Fruit fly (Drosophila melanogaster): ENCODE results near the gene Tk.

Gene Tk

DNA sequence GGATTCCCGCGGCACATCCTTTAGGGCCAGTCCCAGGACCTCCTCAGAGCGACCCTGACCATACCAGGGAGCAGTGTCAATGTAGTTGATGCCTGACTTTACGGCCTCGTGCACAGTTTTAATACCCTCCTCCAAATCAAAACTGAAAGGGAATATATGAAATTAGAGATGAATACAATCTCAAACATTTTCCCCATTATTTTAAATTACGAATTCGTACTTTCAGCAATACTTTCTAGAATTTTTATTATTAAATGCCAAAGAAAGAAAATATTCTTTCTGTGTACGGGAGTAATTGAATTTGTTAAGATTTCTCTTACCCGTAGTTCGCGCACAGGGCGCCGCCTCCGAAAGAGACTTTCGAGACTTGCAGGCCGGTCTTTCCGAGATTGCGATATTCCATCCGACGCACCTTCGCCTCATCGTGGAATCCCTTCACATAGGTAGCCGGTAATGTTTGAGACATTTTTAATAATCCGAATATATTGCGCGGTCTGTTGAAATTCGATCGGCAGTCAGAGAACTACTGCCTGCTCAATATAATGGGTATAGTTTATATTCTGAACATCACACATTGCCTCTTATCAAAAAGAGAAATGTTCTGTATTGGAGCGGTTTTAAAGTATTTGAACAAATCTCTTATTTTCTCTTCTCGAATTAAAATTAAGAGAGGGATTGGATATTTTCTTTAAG lies 25.2 kb downstream of the Tk start, which contains the start of gene CG18547:
TSS of gene CG18547 (minus strand) at position 512 of the 693 bp plus-strand sequence.
- TF ChIP-seq CG11902 (GFP tag; optimal IDR thresholded peaks at IDR 0.05) (no peak), Lpt (GFP tag; optimal IDR thresholded peaks at IDR 0.05) (peak; percentile 3), pdm3 (GFP tag; optimal IDR thresholded peaks at IDR 0.05) (peak; percentile 46), CG9139 (GFP tag; optimal IDR thresholded peaks at IDR 0.05) (no peak), Hr39 (GFP tag; optimal IDR thresholded peaks at IDR 0.05) (peak; percentile 48), net (GFP tag; optimal IDR thresholded peaks at IDR 0.05) (peak; percentile 14), CG16779 (tag; optimal IDR thresholded peaks at IDR 0.05) (no peak), Gug (GFP tag; IDR thresholded peaks at IDR 0.05) (0 out of 2 replicates have a peak, but pooled peaks have one; percentile 20), CG31627 (GFP tag; optimal IDR thresholded peaks at IDR 0.05) (peak; percentile 59), CG6792 (GFP tag; optimal IDR thresholded peaks at IDR 0.05) (peak; percentile 45), CG34406 (GFP tag; optimal IDR thresholded peaks at IDR 0.05) (peak; percentile 43), Sox102F (GFP tag; optimal IDR thresholded peaks at IDR 0.05) (peak; percentile 64), dsx (GFP tag; optimal IDR thresholded peaks at IDR 0.05; ENCODE audit: poor library complexity, severe bottlenecking) (peak; percentile 24), Eip78C (GFP tag) (peak; percentile 84), CG6163 (GFP tag; IDR thresholded peaks at IDR 0.05) (peak; percentile 58; the same call in 2 of the 3 replicates), CG6276 (GFP tag; optimal IDR thresholded peaks at IDR 0.05) (no peak), spab (GFP tag; optimal IDR thresholded peaks at IDR 0.05) (no peak), fd85E (GFP tag; optimal IDR thresholded peaks at IDR 0.05) (no peak), Eip93F (GFP tag; optimal IDR thresholded peaks at IDR 0.05) (no peak), CG10669 (GFP tag; optimal IDR thresholded peaks at IDR 0.05) (peak; percentile 57), CG6808 (GFP tag; optimal IDR thresholded peaks at IDR 0.05) (peak; percentile 5), CG4318 (GFP tag; optimal IDR thresholded peaks at IDR 0.05) (no peak), Ets21C (GFP tag; optimal IDR thresholded peaks at IDR 0.05) (peak; percentile 26), CG6854 (GFP tag; optimal IDR thresholded peaks at IDR 0.05) (no peak), Smox (GFP tag; optimal IDR thresholded peaks at IDR 0.05) (peak; percentile 41), CG11762 (GFP tag; optimal IDR thresholded peaks at IDR 0.05; ENCODE audit: insufficient read depth) (peak; percentile 32), dac (GFP tag; optimal IDR thresholded peaks at IDR 0.05) (no peak), CG15336 (GFP tag; IDR thresholded peaks at IDR 0.05) (0 out of 2 replicates have a peak, but pooled peaks have one; percentile 22), achi (GFP tag; optimal IDR thresholded peaks at IDR 0.05) (peak; percentile 9), topi (GFP tag; optimal IDR thresholded peaks at IDR 0.05) (peak; percentile 54), CG1621 (tag; optimal IDR thresholded peaks at IDR 0.05) (peak; percentile 59), CG3032 (tag; optimal IDR thresholded peaks at IDR 0.05) (peak; percentile 40), eg (GFP tag; IDR thresholded peaks at IDR 0.05) (no peak), CG3919 (GFP tag; optimal IDR thresholded peaks at IDR 0.05) (peak; percentile 52), CG32006 (GFP tag; optimal IDR thresholded peaks at IDR 0.05) (peak; percentile 25), esn (GFP tag; optimal IDR thresholded peaks at IDR 0.05) (peak; percentile 46), cyc (GFP tag; optimal IDR thresholded peaks at IDR 0.05) (peak; percentile 49), salr (GFP tag; optimal IDR thresholded peaks at IDR 0.05) (no peak), Eip75B (GFP tag; optimal IDR thresholded peaks at IDR 0.05) (peak; percentile 49), Sox14 (GFP tag; optimal IDR thresholded peaks at IDR 0.05) (peak; percentile 50), Met (GFP tag; optimal IDR thresholded peaks at IDR 0.05) (peak; percentile 62), Hr4 (GFP tag; optimal IDR thresholded peaks at IDR 0.05) (peak; percentile 26), OdsH (GFP tag; optimal IDR thresholded peaks at IDR 0.05) (peak; percentile 48), Sox15 (GFP tag; optimal IDR thresholded peaks at IDR 0.05) (no peak), vri (GFP tag; optimal IDR thresholded peaks at IDR 0.05) (peak; percentile 14), CG8119 (GFP tag; IDR thresholded peaks at IDR 0.05) (0 out of 3 replicates have a peak, but pooled peaks have one; percentile 40), Blimp-1 (GFP tag; optimal IDR thresholded peaks at IDR 0.05) (no peak), Ets96B (tag; optimal IDR thresholded peaks at IDR 0.05) (peak; percentile 59), fkh (GFP tag; optimal IDR thresholded peaks at IDR 0.05) (no peak), ss (GFP tag; optimal IDR thresholded peaks at IDR 0.05) (peak in 1 of 2 experiments; percentile 21)
